Worm (Caenorhabditis elegans) whole organism, L1 larva: ENCODE measurements around the gene piga-1.

Source experiments
- ceh-82 ChIP-seq, 3 experiments: fragments of 150-350 bp in 1 of 3; sonication (generic microtip) in 2 of 3; optimal IDR thresholded peaks; 2 replicates each; lab custom pipeline; 2014 to 2017; ENCODE audit warnings: missing biosample characterization in 3 of 3, missing genetic modification characterization in 3 of 3
- ces-1 ChIP-seq: fragments of 150-350 bp; optimal IDR thresholded peaks from 2 replicates; lab custom pipeline; 2014; ENCODE audit warnings: missing biosample characterization, missing genetic modification reagents, missing genetic modification characterization
- efl-3 ChIP-seq: fragments of 200-800 bp; sonication (Bioruptor generic); optimal IDR thresholded peaks from 2 replicates; lab custom pipeline; 2018; ENCODE audit warnings: mild to moderate bottlenecking, missing genetic modification characterization, missing compliant biosample characterization
- fkh-10 ChIP-seq: sonication (generic microtip); optimal IDR thresholded peaks from 2 replicates; lab custom pipeline; 2017; ENCODE audit warnings: missing biosample characterization, missing genetic modification reagents, missing genetic modification characterization
- lsy-2 ChIP-seq, 2 experiments: fragments of 150-350 bp; optimal IDR thresholded peaks; 2 replicates each; lab custom pipeline; 2014; ENCODE audit warnings: missing biosample characterization in 2 of 2, missing genetic modification characterization in 2 of 2
- nhr-237 ChIP-seq: fragments of 150-350 bp; optimal IDR thresholded peaks from 2 replicates; lab custom pipeline; 2014; ENCODE audit warnings: missing biosample characterization, missing genetic modification characterization
- nhr-77 ChIP-seq: fragments of 150-350 bp; optimal IDR thresholded peaks from 2 replicates; lab custom pipeline; 2014; ENCODE audit warnings: missing biosample characterization, missing genetic modification characterization
- nhr-90 ChIP-seq: sonication (generic microtip); optimal IDR thresholded peaks from 2 replicates; lab custom pipeline; 2016; ENCODE audit warnings: mild to moderate bottlenecking, missing genetic modification characterization, missing compliant biosample characterization; ENCODE audit not compliant: poor library complexity
- sox-4 ChIP-seq: sonication (generic microtip); optimal IDR thresholded peaks from 2 replicates; lab custom pipeline; 2016; ENCODE audit warnings: missing genetic modification characterization, missing compliant biosample characterization
- unc-62 ChIP-seq: fragments of 150-350 bp; optimal IDR thresholded peaks from 2 replicates; lab custom pipeline; 2014; ENCODE audit warnings: missing biosample characterization, missing genetic modification reagents, missing genetic modification characterization

- TF ChIP-seq nhr-237, result no peak
- TF ChIP-seq lsy-2 (tag; optimal IDR thresholded peaks at IDR 0.05; lab: Kevin White, UChicago), result no peak
- no peak for TF ChIP-seq ceh-82 (tag; optimal IDR thresholded peaks at IDR 0.05; lab: Kevin White, UChicago)
- TF ChIP-seq nhr-90 (tag; lab: Kevin White, UChicago), result no peak
- no peak for TF ChIP-seq efl-3 (GFP tag; lab: Kevin White, UChicago)
- no peak for TF ChIP-seq ces-1
- no peak for TF ChIP-seq unc-62 (GFP tag; lab: Kevin White, UChicago)
- TF ChIP-seq nhr-77 (tag; lab: Kevin White, UChicago), result no peak
- no peak for TF ChIP-seq fkh-10 (GFP tag; lab: Kevin White, UChicago)
- TF ChIP-seq sox-4 (tag; lab: Kevin White, UChicago), result no peak
Measured at ce11 chrII:8670835-8671234, 9.3 kb upstream of the piga-1 start.
